Fruit fly (Drosophila melanogaster): ENCODE data around the gene CG16790.

Gene CG16790

dm6 chr3R:9534595-9535217 is 35.3 kb downstream of the CG16790 start:
- TF ChIP-seq CG17806 (tag; optimal IDR thresholded peaks at IDR 0.05), result no peak
- peak; percentile 53 for TF ChIP-seq CG12605 (GFP tag; IDR thresholded peaks at IDR 0.05)
- TF ChIP-seq D1 (tag; optimal IDR thresholded peaks at IDR 0.05), result no peak
- peak; percentile 69 for TF ChIP-seq EcR (GFP tag; optimal IDR thresholded peaks at IDR 0.05)
- peak; percentile 27; the same call in 2 of the 3 replicates for TF ChIP-seq CG4496 (GFP tag; IDR thresholded peaks at IDR 0.05)
- peak; percentile 7; the same call in 1 of the 2 replicates for TF ChIP-seq Ets98B (GFP tag; IDR thresholded peaks at IDR 0.05)

DNA sequence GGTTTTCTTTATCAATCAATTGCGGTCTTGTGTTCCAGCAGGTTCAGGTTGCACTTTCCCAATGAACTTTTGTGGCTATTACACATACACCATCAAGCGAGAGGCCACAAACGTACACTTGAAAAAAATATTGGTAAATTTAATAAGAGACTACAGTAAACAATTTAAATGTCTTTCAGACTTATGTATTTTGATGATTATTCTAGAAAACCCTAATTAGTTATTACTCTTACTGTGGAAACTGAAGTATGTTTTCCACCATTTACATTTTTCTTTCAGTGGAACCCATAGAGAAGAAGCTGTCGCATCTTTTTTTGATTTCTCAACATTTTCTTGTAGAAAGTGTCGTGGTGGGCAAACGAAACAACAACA is 35.9 kb downstream of the CG16790 start:
- peak; percentile 93 for TF ChIP-seq Ets98B (GFP tag; IDR thresholded peaks at IDR 0.05)
- TF ChIP-seq CG34367 (tag; optimal IDR thresholded peaks at IDR 0.05), result peak; percentile 86
- TF ChIP-seq CG12605 (GFP tag; IDR thresholded peaks at IDR 0.05), result peak; percentile 83
- TF ChIP-seq CG9948 (tag; optimal IDR thresholded peaks at IDR 0.05), result peak; percentile 91
- TF ChIP-seq Snoo (tag; optimal IDR thresholded peaks at IDR 0.05), result peak; percentile 79
- TF ChIP-seq CG8159 (tag; optimal IDR thresholded peaks at IDR 0.05), result peak; percentile 90
- TF ChIP-seq CG4496 (GFP tag; IDR thresholded peaks at IDR 0.05), result peak; percentile 96
- TF ChIP-seq fd96Ca (GFP tag; IDR thresholded peaks at IDR 0.05), result peak; percentile 51; the same call in 1 of the 3 replicates
- TF ChIP-seq EcR (GFP tag; optimal IDR thresholded peaks at IDR 0.05), result no peak
- peak; percentile 93 for TF ChIP-seq CG14655 (GFP tag; optimal IDR thresholded peaks at IDR 0.05)
- peak; percentile 85 for TF ChIP-seq CG15710 (tag; optimal IDR thresholded peaks at IDR 0.05)
- TF ChIP-seq D1 (tag; optimal IDR thresholded peaks at IDR 0.05), result peak; percentile 85
- TF ChIP-seq CG10348 (GFP tag; IDR thresholded peaks at IDR 0.05), result peak; percentile 44; the same call in 1 of the 2 replicates
- peak; percentile 94 for TF ChIP-seq CG8301 (tag; optimal IDR thresholded peaks at IDR 0.05)
- TF ChIP-seq CG13204 (GFP tag; optimal IDR thresholded peaks at IDR 0.05), result peak; percentile 22
- TF ChIP-seq Pif1A (GFP tag; optimal IDR thresholded peaks at IDR 0.05), result peak; percentile 87
- peak; percentile 91 for TF ChIP-seq CG32121 (GFP tag; IDR thresholded peaks at IDR 0.05)
- TF ChIP-seq CG17806 (tag; optimal IDR thresholded peaks at IDR 0.05), result peak; percentile 90
- TF ChIP-seq Pif1B (GFP tag; optimal IDR thresholded peaks at IDR 0.05), result peak; percentile 75
- peak; percentile 82 for TF ChIP-seq rn (GFP tag; IDR thresholded peaks at IDR 0.05)
- peak; percentile 45 for TF ChIP-seq gl (tag; optimal IDR thresholded peaks at IDR 0.05)

DNA sequence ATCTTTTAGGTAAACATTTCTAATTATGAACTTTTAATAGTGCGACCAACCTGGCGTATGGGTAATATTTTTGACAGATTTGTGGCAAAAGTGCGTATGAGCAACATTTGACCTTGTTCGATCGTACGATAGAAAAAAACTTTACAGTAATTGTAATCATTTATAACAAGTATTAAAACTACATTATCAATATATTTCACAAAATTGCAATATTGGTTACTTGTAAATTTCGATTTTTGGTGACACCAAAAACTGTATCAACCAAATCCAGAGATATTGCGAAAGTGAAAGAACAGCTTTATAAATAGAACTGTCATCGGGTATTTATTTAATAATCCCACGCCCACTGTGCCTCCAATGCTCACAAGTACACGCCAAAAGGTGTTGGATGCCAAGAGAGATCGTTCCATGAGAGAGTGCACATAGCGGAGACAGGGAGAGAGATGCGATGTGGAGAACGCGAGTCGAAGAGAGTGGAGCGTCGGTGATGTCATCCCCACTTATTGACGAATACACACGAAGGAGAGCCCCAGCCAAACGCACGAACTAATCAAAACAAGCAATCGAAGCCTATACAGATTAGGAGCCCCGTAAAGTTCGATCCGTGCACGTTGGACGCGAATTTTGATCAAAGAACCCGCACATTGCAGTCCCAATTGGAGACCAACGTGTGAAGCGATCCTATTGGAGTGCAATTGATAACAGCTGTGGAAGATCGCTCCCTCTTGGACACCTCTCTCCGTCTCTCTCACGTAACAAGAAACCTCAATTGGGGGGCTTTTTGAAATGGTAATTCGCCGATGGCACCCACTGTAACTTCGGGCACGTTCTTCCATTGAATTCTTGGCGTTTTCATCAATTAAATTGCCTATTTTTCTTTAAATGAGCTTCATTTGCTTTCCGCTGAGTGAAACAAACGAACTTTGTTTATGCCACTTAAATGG is 36.6 kb downstream of the CG16790 start:
- TF ChIP-seq CG12605 (GFP tag; IDR thresholded peaks at IDR 0.05) (peak; percentile 44; the same call in 1 of the 2 replicates), gl (tag; optimal IDR thresholded peaks at IDR 0.05) (peak; percentile 85), fd96Ca (GFP tag; IDR thresholded peaks at IDR 0.05) (peak; percentile 93), D1 (tag; optimal IDR thresholded peaks at IDR 0.05) (peak; percentile 95), CG34367 (tag; optimal IDR thresholded peaks at IDR 0.05) (peak; percentile 92), CG17806 (tag; optimal IDR thresholded peaks at IDR 0.05) (peak; percentile 91), Pif1A (GFP tag; optimal IDR thresholded peaks at IDR 0.05) (peak; percentile 98), CG32121 (GFP tag; IDR thresholded peaks at IDR 0.05) (peak; percentile 91), CG4496 (GFP tag; IDR thresholded peaks at IDR 0.05) (peak; percentile 90; the same call in 2 of the 3 replicates), Snoo (tag; optimal IDR thresholded peaks at IDR 0.05) (peak; percentile 98), rn (GFP tag; IDR thresholded peaks at IDR 0.05) (peak; percentile 66), CG8301 (tag; optimal IDR thresholded peaks at IDR 0.05) (peak; percentile 98), CG15710 (tag; optimal IDR thresholded peaks at IDR 0.05) (peak; percentile 94), CG10348 (GFP tag; IDR thresholded peaks at IDR 0.05) (peak; percentile 75), CG14655 (GFP tag; optimal IDR thresholded peaks at IDR 0.05) (peak; percentile 99), EcR (GFP tag; optimal IDR thresholded peaks at IDR 0.05) (peak; percentile 48), CG9948 (tag; optimal IDR thresholded peaks at IDR 0.05) (peak; percentile 96), Pif1B (GFP tag; optimal IDR thresholded peaks at IDR 0.05) (peak; percentile 97), CG13204 (GFP tag; optimal IDR thresholded peaks at IDR 0.05) (peak; percentile 89), Ets98B (GFP tag; IDR thresholded peaks at IDR 0.05) (peak; percentile 77; the same call in 1 of the 2 replicates), CG8159 (tag; optimal IDR thresholded peaks at IDR 0.05) (peak; percentile 97)

DNA sequence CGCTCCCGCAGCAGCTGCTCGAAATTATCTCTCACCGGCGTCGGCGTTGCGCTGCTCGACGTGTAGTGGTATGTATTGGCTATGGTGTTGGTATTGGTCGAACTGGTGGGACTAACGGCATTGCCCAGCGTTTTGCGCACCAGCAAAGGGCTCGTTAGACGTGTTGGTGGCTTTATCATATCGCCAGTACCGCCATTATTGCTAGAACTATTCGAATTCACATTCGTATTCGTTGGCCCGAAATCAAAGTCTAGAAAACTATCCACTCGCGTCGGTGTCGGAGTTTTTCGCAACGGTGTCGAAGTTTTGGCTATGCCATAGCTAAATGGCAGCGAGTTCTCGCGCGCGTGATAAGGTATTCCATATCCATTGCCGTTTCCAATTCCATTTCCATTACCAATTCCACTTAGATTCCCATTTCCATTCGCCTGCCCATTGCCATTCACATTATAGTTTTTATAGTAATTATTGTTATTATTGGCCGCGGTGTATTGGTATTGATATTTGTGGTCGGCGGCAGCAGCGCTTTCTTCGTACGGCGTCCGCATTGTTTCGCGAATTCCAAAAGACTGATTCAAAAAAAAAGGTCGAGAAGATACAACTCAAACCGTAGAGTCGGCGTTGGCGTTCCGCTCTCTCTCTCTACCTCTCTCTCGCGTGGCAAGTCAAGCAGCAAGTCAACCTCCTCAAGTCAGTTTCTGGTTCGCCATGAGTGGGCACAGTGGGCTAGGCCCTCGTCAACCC is 37.4 kb downstream of the CG16790 start, which contains the start of gene by:
Gene by, minus strand, starts transcription at position 575 of the 744 bp plus-strand sequence.
- TF ChIP-seq CG17806 (tag; optimal IDR thresholded peaks at IDR 0.05) (no peak), Pif1B (GFP tag; optimal IDR thresholded peaks at IDR 0.05) (no peak), Ets98B (GFP tag; IDR thresholded peaks at IDR 0.05) (no peak; the same call in 1 of the 2 replicates), D1 (tag; optimal IDR thresholded peaks at IDR 0.05) (no peak), Snoo (tag; optimal IDR thresholded peaks at IDR 0.05) (no peak), fd96Ca (GFP tag; IDR thresholded peaks at IDR 0.05) (no peak), rn (GFP tag; IDR thresholded peaks at IDR 0.05) (no peak), CG32121 (GFP tag; IDR thresholded peaks at IDR 0.05) (no peak), CG14655 (GFP tag; optimal IDR thresholded peaks at IDR 0.05) (no peak)

dm6 chr3R:9529913-9530312 is 40.1 kb downstream of the CG16790 start:
- TF ChIP-seq CG13204 (GFP tag; optimal IDR thresholded peaks at IDR 0.05) (no peak), EcR (GFP tag; optimal IDR thresholded peaks at IDR 0.05) (no peak), CG32121 (GFP tag; IDR thresholded peaks at IDR 0.05) (no peak), CG12605 (GFP tag; IDR thresholded peaks at IDR 0.05) (no peak), Pif1B (GFP tag; optimal IDR thresholded peaks at IDR 0.05) (no peak), CG15710 (tag; optimal IDR thresholded peaks at IDR 0.05) (no peak)

Measured in whole organism, pupa.